Fruit fly (Drosophila melanogaster) S2 (cell line): ENCODE measurements around the gene Fkbp59.

Source experiments
- CG8478 ChIP-seq: fragments of >200 bp; optimal IDR thresholded peaks from 2 replicates; lab custom pipeline; 2018
- CTCF ChIP-seq, 2 experiments: fragments of >200 bp; optimal IDR thresholded peaks; 2 replicates each; lab custom pipeline; 2018

DNA sequence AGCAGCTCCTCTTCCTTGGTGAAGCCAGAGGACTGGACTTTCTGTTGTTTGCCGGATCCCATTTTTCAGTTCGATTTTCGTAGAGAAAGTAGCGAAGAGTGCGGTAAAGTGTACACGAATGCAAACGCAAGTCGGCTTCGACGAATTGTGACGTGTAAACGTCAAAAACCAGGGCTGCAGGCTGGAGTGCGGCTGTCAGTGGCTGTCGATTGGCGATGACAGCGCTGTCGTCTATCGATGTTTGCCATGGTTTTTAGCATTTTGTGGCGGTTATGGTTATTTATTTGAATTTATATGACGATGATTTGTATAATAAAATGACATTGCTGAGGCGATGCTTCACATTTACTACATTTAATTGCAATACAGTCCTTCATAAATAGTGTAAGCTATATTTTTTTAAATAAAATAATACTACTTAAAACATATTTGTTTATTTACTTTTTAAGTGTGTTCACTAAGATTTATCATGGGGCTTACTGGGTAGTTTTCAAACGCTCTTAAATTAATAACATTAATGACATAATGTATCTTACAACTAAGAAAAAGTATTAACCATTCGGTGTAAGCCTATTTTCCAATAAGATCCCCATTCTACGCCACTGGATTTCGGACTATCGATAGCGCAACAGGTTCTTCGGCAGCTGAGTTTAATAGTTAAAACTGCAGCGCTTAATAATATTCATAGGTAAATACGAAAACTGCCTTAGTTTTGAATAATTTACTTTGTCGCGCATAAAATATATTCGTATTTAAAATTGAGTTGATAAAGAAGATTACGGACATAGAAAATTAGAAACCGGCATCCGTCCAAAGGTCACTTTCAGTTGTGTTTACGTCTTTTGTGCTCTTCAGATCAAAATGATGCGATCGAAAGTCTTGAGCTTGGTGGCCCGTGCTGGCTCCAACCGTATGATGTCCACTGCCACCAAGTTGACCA, 30.5 kb downstream of the Fkbp59 start, which contains the start of the genes CG5885 and CG4598:
- TF ChIP-seq CG8478 (lab: Kevin White, UChicago) (no peak), CTCF (optimal IDR thresholded peaks at IDR 0.05; lab: Kevin White, UChicago) (peak in 1 of 2 experiments; percentile 29)
